Fruit fly (Drosophila melanogaster): ENCODE data around the gene CG5026.

DNA sequence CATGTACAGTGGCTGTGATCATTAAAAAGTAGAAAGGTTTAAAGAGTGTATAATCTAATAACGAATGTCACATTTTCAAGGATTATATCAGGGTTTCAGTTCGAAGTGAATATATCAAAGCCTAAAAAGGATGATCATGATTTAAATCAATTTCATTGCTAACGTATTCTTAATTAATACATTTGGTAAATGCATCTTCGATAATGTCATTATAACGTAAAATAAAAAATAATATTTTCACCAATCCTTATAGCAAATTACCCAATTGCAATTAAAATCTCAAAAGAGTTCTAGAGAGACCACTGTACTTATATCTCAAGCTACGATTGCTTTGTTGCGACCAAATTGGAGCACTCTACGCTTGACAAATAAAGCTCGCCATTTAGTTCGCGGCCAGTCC, 13.7 kb downstream of the CG5026 start:
- TF ChIP-seq CG15514 (GFP tag; optimal IDR thresholded peaks at IDR 0.05) (no peak), HmgD (GFP tag; optimal IDR thresholded peaks at IDR 0.05) (no peak), CG32772 (GFP tag; IDR thresholded peaks at IDR 0.05) (no peak), slbo (GFP tag; IDR thresholded peaks at IDR 0.05) (no peak), dati (GFP tag; IDR thresholded peaks at IDR 0.05) (no peak), run (tag; optimal IDR thresholded peaks at IDR 0.05) (no peak)
